Fruit fly (Drosophila melanogaster) whole organism, embryonic: Measurements from ENCODE around the gene CG13299.

Source experiments
- CG10654 ChIP-seq: fragments of 200-800 bp; sonication (Bioruptor generic); optimal IDR thresholded peaks from 2 replicates; lab custom pipeline; 2016; ENCODE audit warnings: missing biosample characterization, missing genetic modification characterization
- CG12744 ChIP-seq: fragments of 200-800 bp; sonication (Bioruptor generic); optimal IDR thresholded peaks from 2 replicates; lab custom pipeline; 2016; ENCODE audit warnings: missing biosample characterization, missing genetic modification characterization
- CG12942 ChIP-seq: fragments of 200-800 bp; sonication (Bioruptor generic); optimal IDR thresholded peaks from 3 replicates; lab custom pipeline; 2016; ENCODE audit warnings: missing biosample characterization, missing genetic modification characterization
- CG15479 ChIP-seq: fragments of 200-800 bp; sonication (Bioruptor generic); optimal IDR thresholded peaks from 3 replicates; lab custom pipeline; 2019; ENCODE audit warnings: missing biosample characterization, mild to moderate bottlenecking, missing genetic modification characterization, moderate library complexity
- CG17568 ChIP-seq: fragments of 200-800 bp; sonication (Bioruptor generic); optimal IDR thresholded peaks from 2 replicates; lab custom pipeline; 2018; ENCODE audit warnings: missing biosample characterization, mild to moderate bottlenecking, missing genetic modification characterization, moderate library complexity
- CG2120 ChIP-seq: fragments of 200-800 bp; sonication (Bioruptor generic); optimal IDR thresholded peaks from 3 replicates; lab custom pipeline; 2016; ENCODE audit warnings: missing biosample characterization, missing genetic modification characterization
- CG2129 ChIP-seq: fragments of 200-800 bp; sonication (Bioruptor generic); IDR thresholded peaks from 2 replicates; pipeline ENCODE4 v1.3.6; 2022; ENCODE audit warnings: missing biosample characterization, missing genetic modification characterization; ENCODE audit not compliant: partially characterized antibody
- Drgx ChIP-seq: fragments of 200-800 bp; sonication (Bioruptor generic); IDR thresholded peaks from 2 replicates; pipeline ENCODE4 v1.3.6; 2022; ENCODE audit warnings: missing biosample characterization, missing genetic modification characterization
- Eip74EF ChIP-seq, 2 experiments: fragments of 200-800 bp in 1 of 2; fragments of >200 bp in 1 of 2; sonication (Bioruptor generic) in 1 of 2; optimal IDR thresholded peaks; 2 replicates each; lab custom pipeline; 2017 to 2019; ENCODE audit warnings: missing biosample characterization in 2 of 2, missing genetic modification characterization in 2 of 2, mild to moderate bottlenecking in 1 of 2, moderate library complexity in 1 of 2
- Ets65A ChIP-seq: fragments of 200-800 bp; sonication (Bioruptor generic); peaks from one replicate; lab custom pipeline; 2016; ENCODE audit warnings: missing biosample characterization, missing genetic modification characterization
- Hr51 ChIP-seq, 2 experiments: fragments of 200-800 bp; sonication (Bioruptor generic); optimal IDR thresholded peaks; 2 replicates in 1 of 2; 3 replicates in 1 of 2; lab custom pipeline; 2016 to 2018; ENCODE audit warnings: missing biosample characterization in 2 of 2, missing genetic modification characterization in 2 of 2, mild to moderate bottlenecking in 1 of 2, moderate library complexity in 1 of 2
- Oli ChIP-seq: fragments of 200-800 bp; sonication (Bioruptor generic); optimal IDR thresholded peaks from 2 replicates; lab custom pipeline; 2018; ENCODE audit warnings: missing biosample characterization, mild to moderate bottlenecking, missing genetic modification characterization, moderate library complexity
- Optix ChIP-seq: fragments of 200-800 bp; sonication (Bioruptor generic); IDR thresholded peaks from 3 replicates; pipeline ENCODE4 v1.3.6; 2022; ENCODE audit warnings: missing biosample characterization, missing genetic modification characterization
- Pdp1 ChIP-seq, 2 experiments: fragments of 200-800 bp; sonication (Bioruptor generic); optimal IDR thresholded peaks; 3 replicates each; lab custom pipeline; 2016; ENCODE audit warnings: missing biosample characterization in 2 of 2, missing genetic modification characterization in 2 of 2, mild to moderate bottlenecking in 1 of 2, moderate library complexity in 1 of 2
- Ptx1 ChIP-seq: fragments of 200-800 bp; sonication (Bioruptor generic); IDR thresholded peaks from 2 replicates; pipeline ENCODE4 v1.3.6; 2022; ENCODE audit warnings: missing biosample characterization, missing genetic modification characterization
- YL-1 ChIP-seq: fragments of 200-800 bp; sonication (Bioruptor generic); optimal IDR thresholded peaks from 3 replicates; lab custom pipeline; 2017; ENCODE audit warnings: missing biosample characterization, mild to moderate bottlenecking, missing genetic modification characterization
- ab ChIP-seq: fragments of 200-800 bp; sonication (Bioruptor generic); optimal IDR thresholded peaks from 2 replicates; lab custom pipeline; 2016; ENCODE audit warnings: missing biosample characterization, missing genetic modification characterization
- bowl ChIP-seq: fragments of 200-800 bp; sonication (Bioruptor generic); IDR thresholded peaks from 2 replicates; pipeline ENCODE4 v1.3.6; 2022; ENCODE audit warnings: missing biosample characterization, missing genetic modification characterization
- bsh ChIP-seq, 2 experiments: fragments of 200-800 bp; sonication (Bioruptor generic); optimal IDR thresholded peaks; 2 replicates each; lab custom pipeline; 2017 to 2018; ENCODE audit warnings: mild to moderate bottlenecking in 2 of 2, missing biosample characterization in 2 of 2, missing genetic modification characterization in 2 of 2, moderate library complexity in 1 of 2
- chif ChIP-seq, 2 experiments: fragments of 200-800 bp; sonication (Bioruptor generic); optimal IDR thresholded peaks; 3 replicates each; lab custom pipeline; 2016; ENCODE audit warnings: missing biosample characterization in 2 of 2, missing genetic modification characterization in 2 of 2
- chinmo ChIP-seq: fragments of 200-800 bp; sonication (Bioruptor generic); IDR thresholded peaks from 4 replicates; pipeline ENCODE4 v1.3.6; 2022; ENCODE audit warnings: missing biosample characterization, missing genetic modification characterization; ENCODE audit not compliant: partially characterized antibody
- ci ChIP-seq: fragments of 200-800 bp; sonication (Bioruptor generic); IDR thresholded peaks from 3 replicates; pipeline ENCODE4 v1.3.6; 2022; ENCODE audit warnings: missing biosample characterization, missing genetic modification characterization
- corto ChIP-seq: fragments of 200-800 bp; sonication (Bioruptor generic); optimal IDR thresholded peaks from 2 replicates; lab custom pipeline; 2016; ENCODE audit warnings: missing biosample characterization, mild to moderate bottlenecking, missing genetic modification characterization, moderate library complexity
- dmrt11E ChIP-seq: fragments of 200-800 bp; sonication (Bioruptor generic); optimal IDR thresholded peaks from 3 replicates; lab custom pipeline; 2018; ENCODE audit warnings: missing biosample characterization, mild to moderate bottlenecking, missing genetic modification characterization, moderate library complexity
- en ChIP-seq: fragments of 200-800 bp; sonication (Bioruptor generic); optimal IDR thresholded peaks from 2 replicates; lab custom pipeline; 2016; ENCODE audit warnings: missing biosample characterization, missing genetic modification characterization
- gem ChIP-seq: fragments of 200-800 bp; sonication (Bioruptor generic); optimal IDR thresholded peaks from 2 replicates; lab custom pipeline; 2019; ENCODE audit warnings: missing biosample characterization, mild to moderate bottlenecking, missing genetic modification characterization, moderate library complexity
- grau ChIP-seq: fragments of 200-800 bp; optimal IDR thresholded peaks from 3 replicates; lab custom pipeline; 2019; ENCODE audit warnings: missing biosample characterization, mild to moderate bottlenecking, missing genetic modification characterization, moderate library complexity
- hb ChIP-seq: fragments of 200-800 bp; sonication (Bioruptor generic); IDR thresholded peaks from 3 replicates; pipeline ENCODE4 v1.3.6; 2022; ENCODE audit warnings: missing biosample characterization, missing genetic modification characterization; ENCODE audit not compliant: partially characterized antibody
- kay ChIP-seq: fragments of 200-800 bp; sonication (Bioruptor generic); optimal IDR thresholded peaks from 2 replicates; lab custom pipeline; 2016; ENCODE audit warnings: missing biosample characterization, missing genetic modification characterization
- lbe ChIP-seq: fragments of 200-800 bp; sonication (Bioruptor generic); optimal IDR thresholded peaks from 2 replicates; lab custom pipeline; 2016; ENCODE audit warnings: missing biosample characterization, mild to moderate bottlenecking, missing genetic modification characterization
- mirr ChIP-seq: fragments of 200-800 bp; sonication (Bioruptor generic); optimal IDR thresholded peaks from 3 replicates; lab custom pipeline; 2018; ENCODE audit warnings: missing biosample characterization, mild to moderate bottlenecking, missing genetic modification characterization
- nmo ChIP-seq: fragments of 200-800 bp; sonication (Bioruptor generic); optimal IDR thresholded peaks from 2 replicates; lab custom pipeline; 2018; ENCODE audit warnings: missing biosample characterization, mild to moderate bottlenecking, missing genetic modification characterization, moderate library complexity
- nom ChIP-seq: fragments of 200-800 bp; sonication (Bioruptor generic); optimal IDR thresholded peaks from 2 replicates; lab custom pipeline; 2017; ENCODE audit warnings: missing biosample characterization, missing genetic modification characterization, mild to moderate bottlenecking, moderate library complexity, missing genetic modification reagents
- odd ChIP-seq: fragments of 200-800 bp; sonication (Bioruptor generic); optimal IDR thresholded peaks from 2 replicates; lab custom pipeline; 2017; ENCODE audit warnings: missing biosample characterization, mild to moderate bottlenecking, missing genetic modification characterization
- phol ChIP-seq: fragments of 200-800 bp; sonication (Bioruptor generic); optimal IDR thresholded peaks from 3 replicates; lab custom pipeline; 2018; ENCODE audit warnings: missing biosample characterization, mild to moderate bottlenecking, missing genetic modification characterization, moderate library complexity
- row ChIP-seq: fragments of 200-800 bp; sonication (Bioruptor generic); IDR thresholded peaks from 3 replicates; pipeline ENCODE4 v1.3.6; 2022; ENCODE audit warnings: missing biosample characterization, missing genetic modification characterization
- sd ChIP-seq: fragments of 200-800 bp; sonication (Bioruptor generic); optimal IDR thresholded peaks from 3 replicates; lab custom pipeline; 2018; ENCODE audit warnings: missing biosample characterization, mild to moderate bottlenecking, missing genetic modification characterization, moderate library complexity
- sens ChIP-seq: fragments of 200-800 bp; sonication (Bioruptor generic); peaks from one replicate; lab custom pipeline; 2016; ENCODE audit warnings: missing biosample characterization, missing genetic modification characterization

Gene CG13299

dm6 chr3L:6267509-6267908, 35.3 kb upstream of the CG13299 start:
- TF ChIP-seq Ets65A (GFP tag; lab: Kevin White, UChicago) (peak; percentile 91), corto (GFP tag; lab: Kevin White, UChicago) (no peak), kay (no peak), CG12942 (no peak), odd (no peak)

dm6 chr3L:6266321-6266720, 34.2 kb upstream of the CG13299 start:
- 0 out of 3 replicates have a peak, but pooled peaks have one; percentile 10 for TF ChIP-seq row
- TF ChIP-seq CG2120, result no peak
- no peak for TF ChIP-seq CG15479 (GFP tag; lab: Kevin White, UChicago)
- TF ChIP-seq bsh (GFP tag; optimal IDR thresholded peaks at IDR 0.05; lab: Kevin White, UChicago), result peak in 1 of 2 experiments; percentile 79
- peak; percentile 5 for TF ChIP-seq Oli (tag; lab: Kevin White, UChicago)
- no peak for TF ChIP-seq dmrt11E (tag; lab: Kevin White, UChicago)
- peak; percentile 81 for TF ChIP-seq Drgx (GFP tag; lab: Robert Waterston, UW)
- TF ChIP-seq CG17568, result no peak
- no peak for TF ChIP-seq sens (GFP tag; lab: Kevin White, UChicago)
- TF ChIP-seq Hr51 (GFP tag; optimal IDR thresholded peaks at IDR 0.05; lab: Kevin White, UChicago), result peak in 1 of 2 experiments; percentile 8
- 0 out of 2 replicates have a peak, but pooled peaks have one; percentile 37 for TF ChIP-seq Ptx1 (GFP tag; lab: Robert Waterston, UW)
- no peak for TF ChIP-seq CG2129 (GFP tag; lab: Robert Waterston, UW)
- TF ChIP-seq sd (tag; lab: Kevin White, UChicago), result no peak
- TF ChIP-seq nom (GFP tag; lab: Kevin White, UChicago), result peak; percentile 19
- no peak for TF ChIP-seq mirr (GFP tag; lab: Kevin White, UChicago)
- TF ChIP-seq phol, result no peak
- TF ChIP-seq hb (GFP tag; lab: Robert Waterston, UW), result no peak
- TF ChIP-seq chif (GFP tag; optimal IDR thresholded peaks at IDR 0.05; lab: Kevin White, UChicago), result no peak
- peak; percentile 27 for TF ChIP-seq grau (tag; lab: Kevin White, UChicago)
- TF ChIP-seq YL-1, result no peak
- TF ChIP-seq Optix (GFP tag; lab: Robert Waterston, UW), result no peak
- no peak for TF ChIP-seq ab (GFP tag; lab: Kevin White, UChicago)
- no peak for TF ChIP-seq bowl
- TF ChIP-seq CG12744 (GFP tag; lab: Kevin White, UChicago), result no peak
- TF ChIP-seq lbe (GFP tag; lab: Kevin White, UChicago), result peak; percentile 9
- peak in 1 of 2 experiments; percentile 61 for TF ChIP-seq Pdp1 (GFP tag; optimal IDR thresholded peaks at IDR 0.05; lab: Kevin White, UChicago)
- peak; percentile 1 for TF ChIP-seq nmo (GFP tag; lab: Kevin White, UChicago)
- no peak for TF ChIP-seq Eip74EF (GFP tag; optimal IDR thresholded peaks at IDR 0.05; lab: Kevin White, UChicago)
- TF ChIP-seq CG10654 (GFP tag; lab: Kevin White, UChicago), result no peak
- 0 out of 3 replicates have a peak, but pooled peaks have one; percentile 51 for TF ChIP-seq ci (GFP tag; lab: Robert Waterston, UW)
- no peak for TF ChIP-seq en (GFP tag; lab: Kevin White, UChicago)
- TF ChIP-seq gem (tag; lab: Kevin White, UChicago), result peak; percentile 9
- TF ChIP-seq chinmo (GFP tag; lab: Robert Waterston, UW), result no peak
